Worm (Caenorhabditis elegans) whole organism, young adult: ENCODE data around the gene srh-288.
A peak's percentile ranks its signal among the peaks of the same experiment; 100 is the strongest.

Experiments used
- B0019.2 ChIP-seq: fragments of 200-800 bp; sonication (Bioruptor generic); conservative IDR thresholded peaks from 2 replicates; pipeline ENCODE4 v1.3.6; 2022; ENCODE audit warnings: missing genetic modification reagents, missing genetic modification characterization, missing compliant biosample characterization
- B0261.1 ChIP-seq: sonication (generic microtip); optimal IDR thresholded peaks from 2 replicates; lab custom pipeline; 2016; ENCODE audit warnings: mild to moderate bottlenecking, missing genetic modification characterization, moderate library complexity, missing compliant biosample characterization
- C17E4.6 ChIP-seq: fragments of 200-800 bp; sonication (Bioruptor generic); IDR thresholded peaks from 2 replicates; pipeline ENCODE4 v1.3.6; 2022; ENCODE audit warnings: missing genetic modification reagents, missing genetic modification characterization, missing compliant biosample characterization
- F10E7.11 ChIP-seq: sonication (generic microtip); optimal IDR thresholded peaks from 2 replicates; lab custom pipeline; 2017; ENCODE audit warnings: mild to moderate bottlenecking, missing genetic modification characterization, moderate library complexity, missing compliant biosample characterization
- F22D6.2 ChIP-seq: sonication (generic microtip); optimal IDR thresholded peaks from 2 replicates; lab custom pipeline; 2016; ENCODE audit warnings: mild to moderate bottlenecking, missing genetic modification characterization, missing compliant biosample characterization
- F39B2.1 ChIP-seq: fragments of 200-800 bp; sonication (Bioruptor generic); IDR thresholded peaks from 2 replicates; pipeline ENCODE4 v1.3.6; 2022; ENCODE audit warnings: missing genetic modification reagents, missing genetic modification characterization, missing compliant biosample characterization
- K11D2.4 ChIP-seq: fragments of 200-800 bp; sonication (Bioruptor generic); IDR thresholded peaks from 2 replicates; pipeline ENCODE4 v1.3.6; 2022; ENCODE audit warnings: missing genetic modification reagents, missing genetic modification characterization, missing compliant biosample characterization
- K12H6.12 ChIP-seq: fragments of 200-800 bp; sonication (Bioruptor generic); optimal IDR thresholded peaks from 2 replicates; lab custom pipeline; 2018; ENCODE audit warnings: mild to moderate bottlenecking, missing genetic modification characterization, missing compliant biosample characterization
- Y53F4B.3 ChIP-seq: fragments of 200-800 bp; sonication (Bioruptor generic); IDR thresholded peaks from 2 replicates; pipeline ENCODE4 v1.3.6; 2022; ENCODE audit warnings: missing genetic modification reagents, missing genetic modification characterization, missing compliant biosample characterization
- attf-5 ChIP-seq: fragments of 200-800 bp; sonication (Bioruptor generic); optimal IDR thresholded peaks from 2 replicates; lab custom pipeline; 2018; ENCODE audit warnings: mild to moderate bottlenecking, missing genetic modification characterization, missing compliant biosample characterization
- attf-6 ChIP-seq: fragments of 200-800 bp; sonication (Bioruptor generic); IDR thresholded peaks from 2 replicates; pipeline ENCODE4 v1.3.6; 2022; ENCODE audit warnings: missing genetic modification reagents, missing genetic modification characterization, missing compliant biosample characterization
- bed-1 ChIP-seq: fragments of 200-800 bp; sonication (Bioruptor generic); IDR thresholded peaks from 2 replicates; pipeline ENCODE4 v1.3.6; 2022; ENCODE audit warnings: missing genetic modification reagents, missing genetic modification characterization, missing compliant biosample characterization
- cebp-2 ChIP-seq: fragments of 200-800 bp; sonication (Bioruptor generic); IDR thresholded peaks from 2 replicates; pipeline ENCODE4 v1.3.6; 2022; ENCODE audit warnings: missing genetic modification characterization, missing compliant biosample characterization
- ceh-27 ChIP-seq: fragments of 200-800 bp; sonication (Bioruptor generic); optimal IDR thresholded peaks from 2 replicates; lab custom pipeline; 2018; ENCODE audit warnings: mild to moderate bottlenecking, missing genetic modification characterization, moderate library complexity, missing compliant biosample characterization
- ceh-40 ChIP-seq: fragments of 200-800 bp; sonication (Bioruptor generic); IDR thresholded peaks from 2 replicates; pipeline ENCODE4 v1.3.6; 2022; ENCODE audit warnings: missing genetic modification characterization, missing compliant biosample characterization
- dpff-1 ChIP-seq: sonication (generic microtip); optimal IDR thresholded peaks from 2 replicates; lab custom pipeline; 2017; ENCODE audit warnings: mild to moderate bottlenecking, missing genetic modification characterization, missing compliant biosample characterization
- dpl-1 ChIP-seq: fragments of 150-350 bp; optimal IDR thresholded peaks from 2 replicates; lab custom pipeline; 2014; ENCODE audit warnings: missing biosample characterization, missing genetic modification reagents, missing genetic modification characterization
- egl-44 ChIP-seq: fragments of 200-800 bp; sonication (Bioruptor generic); IDR thresholded peaks from 2 replicates; pipeline ENCODE4 v1.3.6; 2022; ENCODE audit warnings: missing genetic modification reagents, missing genetic modification characterization, missing compliant biosample characterization
- gei-17 ChIP-seq: fragments of 200-800 bp; sonication (Bioruptor generic); optimal IDR thresholded peaks from 2 replicates; lab custom pipeline; 2018; ENCODE audit warnings: mild to moderate bottlenecking, missing genetic modification characterization, missing compliant biosample characterization
- hmg-1.2 ChIP-seq: fragments of 200-800 bp; sonication (Bioruptor generic); IDR thresholded peaks from 2 replicates; pipeline ENCODE4 v1.3.6; 2022; ENCODE audit warnings: missing genetic modification reagents, missing genetic modification characterization, missing compliant biosample characterization
- let-526 ChIP-seq: fragments of 200-800 bp; sonication (Bioruptor generic); IDR thresholded peaks from 2 replicates; pipeline ENCODE4 v1.3.6; 2022; ENCODE audit warnings: missing genetic modification reagents, missing genetic modification characterization, missing compliant biosample characterization
- lin-26 ChIP-seq: fragments of 200-800 bp; sonication (Bioruptor generic); IDR thresholded peaks from 2 replicates; pipeline ENCODE4 v1.3.6; 2022; ENCODE audit warnings: missing genetic modification reagents, missing genetic modification characterization, missing compliant biosample characterization
- lsl-1 ChIP-seq: fragments of 200-800 bp; sonication (Bioruptor generic); optimal IDR thresholded peaks from 2 replicates; lab custom pipeline; 2018; ENCODE audit warnings: mild to moderate bottlenecking, missing genetic modification characterization, moderate library complexity, missing compliant biosample characterization
- madf-10 ChIP-seq: sonication (generic microtip); optimal IDR thresholded peaks from 2 replicates; lab custom pipeline; 2016; ENCODE audit warnings: mild to moderate bottlenecking, missing genetic modification characterization, missing compliant biosample characterization
- mcd-1 ChIP-seq: fragments of 200-800 bp; sonication (Bioruptor generic); IDR thresholded peaks from 2 replicates; pipeline ENCODE4 v1.3.6; 2022; ENCODE audit warnings: missing genetic modification reagents, missing genetic modification characterization, missing compliant biosample characterization
- mes-4 ChIP-seq: sonication (generic microtip); optimal IDR thresholded peaks from 2 replicates; lab custom pipeline; 2016; ENCODE audit warnings: missing genotype, missing genetic modification characterization, missing compliant biosample characterization
- nfya-2 ChIP-seq: fragments of 200-800 bp; sonication (Bioruptor generic); IDR thresholded peaks from 2 replicates; pipeline ENCODE4 v1.3.6; 2022; ENCODE audit warnings: missing genetic modification reagents, missing genetic modification characterization, missing compliant biosample characterization
- pbrm-1 ChIP-seq: fragments of 200-800 bp; sonication (Bioruptor generic); IDR thresholded peaks from 2 replicates; pipeline ENCODE4 v1.3.6; 2022; ENCODE audit warnings: missing genetic modification reagents, missing genetic modification characterization, missing compliant biosample characterization
- rpc-1 ChIP-seq, 2 experiments: fragments of 150-350 bp in 1 of 2; sonication (generic microtip) in 1 of 2; optimal IDR thresholded peaks; 2 replicates each; lab custom pipeline; 2014 to 2018; ENCODE audit warnings: missing biosample characterization in 1 of 2, missing genetic modification characterization in 1 of 2, missing genetic modification reagents in 1 of 2, missing genotype in 1 of 2
- sea-2 ChIP-seq: fragments of 200-800 bp; sonication (Bioruptor generic); IDR thresholded peaks from 2 replicates; pipeline ENCODE4 v1.3.6; 2022; ENCODE audit warnings: missing genetic modification characterization, missing compliant biosample characterization
- tbp1 ChIP-seq: fragments of 200-800 bp; sonication (Bioruptor generic); optimal IDR thresholded peaks from 2 replicates; lab custom pipeline; 2018; ENCODE audit warnings: mild to moderate bottlenecking, missing genetic modification characterization, missing compliant biosample characterization
- unc-130 ChIP-seq: sonication (generic microtip); optimal IDR thresholded peaks from 2 replicates; lab custom pipeline; 2016; ENCODE audit warnings: missing genetic modification reagents, missing genetic modification characterization, missing compliant biosample characterization
- xnd-1 ChIP-seq: sonication (generic microtip); optimal IDR thresholded peaks from 2 replicates; lab custom pipeline; 2016; ENCODE audit warnings: missing genotype, missing genetic modification reagents, missing genetic modification characterization, missing compliant biosample characterization
- ztf-3 ChIP-seq: fragments of 200-800 bp; sonication (Bioruptor generic); optimal IDR thresholded peaks from 2 replicates; lab custom pipeline; 2018; ENCODE audit warnings: mild to moderate bottlenecking, missing genetic modification characterization, missing compliant biosample characterization

Gene srh-288

DNA sequence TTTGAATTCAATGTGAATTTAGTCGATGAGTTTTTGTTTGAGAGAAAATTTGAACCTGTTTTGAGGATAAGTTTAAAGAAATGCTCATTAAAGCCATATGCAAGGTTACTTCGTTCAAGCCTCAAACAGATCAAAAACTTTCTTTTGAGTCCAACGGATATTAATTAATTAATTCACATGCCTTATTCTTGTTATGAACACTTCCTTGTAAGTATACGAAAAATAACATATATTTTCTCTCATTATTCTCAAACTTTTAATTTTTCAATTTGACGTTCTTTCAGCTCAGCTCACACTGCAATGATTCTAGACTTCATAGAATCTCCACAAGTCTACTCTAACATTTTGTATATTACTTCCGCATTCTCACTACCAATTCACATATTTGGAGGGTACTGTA is 32.8 kb upstream of the srh-288 start, which contains the start of gene srh-304:
Gene srh-304 (plus strand): TSS at position 301 of the 400 bp plus-strand sequence.
- TF ChIP-seq pbrm-1 (GFP tag; lab: Robert Waterston, UW): no peak
- no peak for TF ChIP-seq ztf-3 (GFP tag; lab: Kevin White, UChicago)
- TF ChIP-seq madf-10: no peak
- TF ChIP-seq let-526 (GFP tag; lab: Robert Waterston, UW): no peak
- TF ChIP-seq ceh-27 (GFP tag; lab: Kevin White, UChicago): no peak
- no peak for TF ChIP-seq mes-4 (tag; lab: Kevin White, UChicago)
- no peak for TF ChIP-seq attf-5 (GFP tag; lab: Kevin White, UChicago)

- peak; percentile 57; the same call in 1 of the 2 replicates for TF ChIP-seq lin-26 (GFP tag; lab: Robert Waterston, UW)
- TF ChIP-seq rpc-1 (optimal IDR thresholded peaks at IDR 0.05; lab: Kevin White, UChicago): peak; percentile 39
- peak; percentile 68 for TF ChIP-seq rpc-1 (tag; optimal IDR thresholded peaks at IDR 0.05; lab: Kevin White, UChicago)
- TF ChIP-seq tbp1: peak; percentile 83
- TF ChIP-seq B0261.1: peak; percentile 47
Observed at ce11 chrV:17826325-17826724, 30.8 kb upstream of the srh-288 start.

ce11 chrV:17824610-17825009 is 29.1 kb upstream of the srh-288 start, which contains the start of gene srh-301:
Gene srh-301 (plus strand): TSS chrV:17824910.
- TF ChIP-seq cebp-2 (GFP tag; lab: Robert Waterston, UW) (no peak), nfya-2 (no peak), sea-2 (no peak), bed-1 (GFP tag; lab: Robert Waterston, UW) (no peak), dpff-1 (tag; lab: Kevin White, UChicago) (no peak), F39B2.1 (GFP tag; lab: Robert Waterston, UW) (no peak)

- TF ChIP-seq attf-6 (no peak), gei-17 (no peak), ceh-40 (GFP tag; lab: Robert Waterston, UW) (no peak), B0019.2 (GFP tag; lab: Robert Waterston, UW) (no peak), K12H6.12 (tag; lab: Kevin White, UChicago) (no peak), mcd-1 (GFP tag; lab: Robert Waterston, UW) (no peak), ztf-3 (GFP tag; lab: Kevin White, UChicago) (no peak), F10E7.11 (no peak), hmg-1.2 (GFP tag; lab: Robert Waterston, UW) (no peak), dpl-1 (GFP tag; lab: Kevin White, UChicago) (no peak), lsl-1 (no peak), unc-130 (GFP tag; lab: Kevin White, UChicago) (no peak), K11D2.4 (GFP tag; lab: Robert Waterston, UW) (no peak), Y53F4B.3 (GFP tag; lab: Robert Waterston, UW) (no peak), C17E4.6 (GFP tag; lab: Robert Waterston, UW) (no peak), F22D6.2 (tag; lab: Kevin White, UChicago) (no peak), madf-10 (no peak), xnd-1 (tag; lab: Kevin White, UChicago) (no peak), mes-4 (tag; lab: Kevin White, UChicago) (no peak), egl-44 (GFP tag; lab: Robert Waterston, UW) (no peak)
Observed at ce11 chrV:17821805-17822204, 26.2 kb upstream of the srh-288 start, which contains the start of gene srh-300. Gene srh-300 (plus strand): TSS chrV:17822105.
